Worm (Caenorhabditis elegans): ENCODE measurements around the gene Y46G5A.14.
"Not testable (repeated sequence)": the region's sequence is repeated elsewhere in the genome, so short reads cannot be mapped to it uniquely, and the experiment has no call there.

Gene Y46G5A.14

DNA sequence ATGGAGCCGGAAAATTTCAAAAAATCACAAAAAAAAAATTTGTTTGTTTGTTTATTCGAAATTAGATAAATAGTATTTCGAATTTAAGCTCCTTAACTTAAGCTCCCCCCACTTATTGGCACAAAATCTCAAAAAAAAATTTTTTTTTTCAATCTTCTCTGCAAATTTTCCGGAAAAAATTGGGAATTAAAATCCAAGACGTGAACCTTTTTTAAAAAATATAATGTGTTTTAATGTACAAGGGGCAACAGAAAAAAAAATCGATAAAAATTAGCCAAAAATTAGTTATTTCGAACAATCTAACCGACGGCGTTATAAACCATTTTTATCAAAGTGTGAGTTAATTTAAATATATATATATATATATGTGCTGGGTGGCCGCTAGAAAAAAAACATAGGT lies at the start of gene Y46G5A.14:
Gene Y46G5A.14 (plus strand): TSS at position 301 of the 400 bp plus-strand sequence.
- no peak for TF ChIP-seq him-1 (tag; optimal IDR thresholded peaks at IDR 0.05)
- no peak for TF ChIP-seq W03F9.2 (tag; optimal IDR thresholded peaks at IDR 0.05)
- no peak for TF ChIP-seq dao-5 (tag; optimal IDR thresholded peaks at IDR 0.05)

DNA sequence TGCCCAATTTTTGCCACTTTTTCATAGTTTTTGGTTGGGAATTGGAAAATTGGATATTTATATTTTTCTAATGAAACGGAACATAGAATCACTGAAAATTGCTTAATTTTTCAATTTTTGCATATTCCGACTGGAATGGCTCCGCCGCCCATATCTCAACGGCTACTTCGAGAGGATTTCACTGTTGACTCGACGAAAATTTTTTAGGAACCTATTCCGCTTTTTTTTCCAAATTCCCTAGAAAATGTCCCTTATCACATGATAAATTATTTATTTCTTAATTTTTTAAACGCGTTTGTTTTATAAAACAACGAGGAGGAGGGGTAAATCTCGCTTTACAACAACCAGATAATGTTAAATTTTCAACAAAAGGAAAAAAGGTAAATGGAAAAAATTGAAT lies 47.8 kb upstream of the Y46G5A.14 start:
- TF ChIP-seq him-1 (tag; optimal IDR thresholded peaks at IDR 0.05) (no peak), W03F9.2 (tag; optimal IDR thresholded peaks at IDR 0.05) (no peak), dao-5 (tag; optimal IDR thresholded peaks at IDR 0.05) (no peak)

DNA sequence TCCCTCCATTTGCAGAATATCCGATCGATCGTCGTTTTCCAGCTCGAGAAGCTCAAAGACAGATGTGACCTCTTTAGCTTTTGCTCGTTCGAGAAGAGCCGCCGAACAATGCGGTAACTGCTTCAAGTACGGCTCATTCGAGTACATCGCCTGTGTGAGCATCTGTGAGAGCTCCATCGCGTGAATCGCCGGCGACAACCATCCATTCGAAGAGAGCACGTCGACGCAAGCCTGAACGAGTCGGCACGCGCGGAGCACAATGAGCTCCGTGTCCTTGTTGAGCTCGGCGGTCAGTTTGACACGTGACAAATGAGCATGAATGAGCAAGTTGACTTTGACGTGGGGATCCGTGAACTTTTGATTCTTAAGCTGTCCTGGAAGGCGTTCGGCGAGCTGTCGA lies 46.6 kb upstream of the Y46G5A.14 start:
- TF ChIP-seq W03F9.2 (tag; optimal IDR thresholded peaks at IDR 0.05), result no peak

DNA sequence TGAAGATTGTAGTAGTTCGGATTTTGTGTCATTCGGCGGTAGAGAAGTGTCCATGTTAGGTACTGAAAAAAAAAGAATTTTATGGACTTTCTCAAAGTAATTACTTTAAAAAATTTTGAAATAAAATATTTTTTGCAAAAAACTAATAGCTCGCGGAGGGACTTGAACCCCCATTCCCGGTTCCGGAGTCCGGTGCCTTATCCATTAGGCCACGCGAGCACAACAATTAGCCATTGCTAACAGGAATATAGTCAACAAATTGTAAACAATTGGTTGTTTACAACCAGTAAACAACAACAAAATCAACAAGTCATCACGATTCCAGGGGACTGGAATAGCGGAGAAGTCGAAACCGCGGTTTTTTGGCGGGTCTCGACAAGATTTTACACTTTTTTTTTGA lies 45.9 kb upstream of the Y46G5A.14 start:
- TF ChIP-seq him-1 (tag; optimal IDR thresholded peaks at IDR 0.05) (no peak), W03F9.2 (tag; optimal IDR thresholded peaks at IDR 0.05) (no peak), dao-5 (tag; optimal IDR thresholded peaks at IDR 0.05) (no peak)

DNA sequence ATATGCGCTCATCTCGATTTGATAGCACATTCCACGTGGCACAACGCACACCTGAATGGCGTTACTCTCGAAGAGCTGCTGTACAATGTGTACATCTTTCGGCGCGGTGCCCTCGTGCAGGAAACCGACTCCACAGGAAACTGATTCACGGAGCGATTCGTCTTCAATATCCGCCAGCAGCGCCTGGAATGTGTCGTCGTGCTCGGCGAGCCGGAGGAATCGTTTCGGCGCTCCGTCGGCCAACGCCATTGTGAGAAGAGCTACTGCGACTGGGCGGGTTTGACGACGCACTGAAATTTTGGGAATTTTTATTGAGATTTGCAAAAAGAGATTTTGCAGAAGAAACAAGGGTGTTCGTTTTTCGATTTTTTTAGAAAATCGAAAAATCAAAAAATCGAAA lies 44.5 kb upstream of the Y46G5A.14 start:
- TF ChIP-seq dao-5 (tag; optimal IDR thresholded peaks at IDR 0.05), result no peak

DNA sequence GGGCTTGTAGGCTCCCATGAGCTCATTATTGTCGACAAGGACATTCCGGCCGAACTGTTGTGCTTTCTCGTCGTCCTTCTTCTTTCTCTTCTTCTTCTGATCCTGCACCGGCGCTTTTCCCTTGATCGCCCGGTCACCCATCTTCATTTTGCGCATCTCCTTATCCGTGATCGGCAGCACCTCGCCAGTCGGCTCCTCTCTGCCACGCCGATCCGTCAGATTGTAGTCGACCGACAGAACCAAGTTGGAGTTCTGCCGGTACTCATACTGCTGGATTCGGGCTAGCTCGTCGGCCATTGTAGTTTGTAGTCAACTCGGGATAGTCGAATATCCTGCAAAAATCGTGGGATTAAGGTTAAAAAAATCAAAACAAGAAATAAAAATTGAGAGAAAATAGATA lies 37.9 kb upstream of the Y46G5A.14 start, which contains the start of gene snrp-200:
Gene snrp-200 (minus strand): TSS at position 332 of the 400 bp plus-strand sequence.
- TF ChIP-seq him-1 (tag; optimal IDR thresholded peaks at IDR 0.05) (no peak), W03F9.2 (tag; optimal IDR thresholded peaks at IDR 0.05) (no peak), dao-5 (tag; optimal IDR thresholded peaks at IDR 0.05) (no peak)

DNA sequence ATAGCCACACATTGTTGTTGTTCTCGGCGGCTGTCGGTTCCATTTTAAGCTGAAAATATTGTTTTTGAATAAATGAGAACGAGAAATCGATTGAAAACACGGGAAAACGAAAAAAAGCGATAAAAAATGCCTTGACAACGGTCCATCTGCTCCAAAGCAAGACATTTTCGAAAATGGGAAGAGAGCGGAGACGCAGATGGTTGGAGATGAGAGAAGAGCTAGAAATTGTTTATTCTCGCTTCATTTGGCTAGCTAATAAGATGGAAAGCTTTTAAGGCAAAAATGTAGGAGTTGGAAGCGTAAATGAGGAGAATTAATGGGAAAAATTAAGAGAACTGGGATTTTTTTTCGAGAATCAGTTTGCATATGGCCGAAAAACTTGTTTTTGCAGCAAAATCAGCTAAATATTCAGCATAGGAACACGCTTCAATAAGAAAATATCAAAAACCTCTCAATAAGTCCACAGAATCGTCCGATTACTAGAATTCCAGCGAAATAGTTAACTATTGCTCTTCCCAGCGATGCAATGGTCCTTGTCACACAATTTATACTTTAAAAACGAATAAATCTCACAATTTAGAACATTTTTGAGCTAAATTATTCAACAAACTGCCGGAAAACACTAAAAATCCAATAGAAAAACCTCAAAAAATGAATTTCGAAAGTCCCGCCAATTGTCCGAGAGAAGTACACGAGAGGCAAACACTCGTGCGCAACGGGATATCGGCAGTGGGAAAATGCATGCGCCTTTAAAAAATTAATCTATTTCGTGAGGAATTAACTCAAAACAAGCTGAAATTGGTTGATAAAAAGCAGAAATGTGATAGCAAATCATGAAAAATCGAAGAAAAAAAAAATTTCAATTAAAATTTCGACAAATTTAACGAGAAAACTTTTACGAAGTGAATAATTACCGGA lies 36.0 kb upstream of the Y46G5A.14 start, which contains the start of gene pisy-1:
Gene pisy-1 (minus strand): TSS at position 51 of the 918 bp plus-strand sequence.
- TF ChIP-seq him-1 (tag; optimal IDR thresholded peaks at IDR 0.05) (no peak), dao-5 (tag; optimal IDR thresholded peaks at IDR 0.05) (no peak), W03F9.2 (tag; optimal IDR thresholded peaks at IDR 0.05) (no peak)

DNA sequence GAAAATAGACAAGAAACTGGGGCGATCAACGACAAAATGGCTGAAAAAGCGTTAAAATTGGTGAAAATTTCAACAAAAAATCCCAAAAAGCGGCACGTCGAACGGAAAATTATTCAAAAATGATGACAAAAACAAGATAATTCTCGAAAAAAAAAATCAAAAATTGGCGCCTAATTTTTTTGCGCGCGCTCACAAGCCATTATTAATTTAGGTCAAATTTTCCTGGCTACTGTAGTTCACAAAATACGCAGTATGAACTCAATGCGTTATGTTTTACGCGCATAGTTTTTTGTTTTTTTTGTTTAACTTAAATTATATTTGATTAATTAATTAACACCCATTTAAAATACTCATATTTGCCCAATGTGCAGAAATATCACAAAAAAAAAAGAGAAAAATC lies 35.2 kb upstream of the Y46G5A.14 start:
- TF ChIP-seq W03F9.2 (tag; optimal IDR thresholded peaks at IDR 0.05) (no peak), him-1 (tag; optimal IDR thresholded peaks at IDR 0.05) (no peak), dao-5 (tag; optimal IDR thresholded peaks at IDR 0.05) (no peak)

DNA sequence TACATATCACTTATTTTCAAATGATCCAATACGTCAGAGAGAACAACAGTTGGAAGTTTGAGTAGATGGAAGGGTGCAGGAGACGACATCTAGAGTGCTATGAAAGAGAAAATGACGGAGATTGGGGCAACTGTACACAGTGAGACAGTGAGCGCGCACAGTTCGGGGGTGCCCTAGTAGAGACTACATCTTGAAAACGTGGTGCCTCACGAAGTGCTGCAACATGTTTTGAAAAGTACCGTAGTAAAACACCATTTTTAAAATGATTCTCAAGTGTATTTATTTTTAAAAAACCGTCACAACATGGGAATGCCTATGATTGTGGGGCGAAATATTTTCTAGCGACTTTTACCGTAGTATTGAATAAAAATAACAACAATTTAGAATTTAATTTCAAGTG lies 20.8 kb upstream of the Y46G5A.14 start, which contains the start of gene Y46G5A.39:
Gene Y46G5A.39 (minus strand): TSS at position 101 of the 400 bp plus-strand sequence.
- not testable (repeated sequence) for TF ChIP-seq him-1, dao-5, W03F9.2 (tag; optimal IDR thresholded peaks at IDR 0.05)

DNA sequence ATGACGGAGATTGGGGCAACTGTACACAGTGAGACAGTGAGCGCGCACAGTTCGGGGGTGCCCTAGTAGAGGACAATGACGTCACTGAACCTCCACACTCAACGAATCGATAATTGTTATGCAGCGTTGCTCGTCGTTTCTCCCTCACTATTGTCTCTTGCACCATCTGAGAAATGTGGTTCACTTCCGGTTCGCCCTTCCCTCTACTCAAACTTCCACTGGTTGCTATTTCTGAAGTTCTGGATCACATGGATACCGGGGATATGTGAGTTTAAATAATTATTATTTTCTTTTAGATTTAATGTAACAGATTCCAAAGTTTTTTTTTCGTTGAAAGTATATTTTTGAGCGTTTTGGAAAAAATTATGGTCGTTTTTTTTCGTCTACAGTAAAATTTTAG lies 18.3 kb upstream of the Y46G5A.14 start, which contains the start of the genes Y46G5A.7 and Y46G5A.8:
Gene Y46G5A.7 (minus strand): TSS at position 153 of the 400 bp plus-strand sequence.
Gene Y46G5A.8 (plus strand): TSS at position 159 of the 400 bp plus-strand sequence.
- TF ChIP-seq W03F9.2 (tag; optimal IDR thresholded peaks at IDR 0.05) (no peak), him-1 (tag; optimal IDR thresholded peaks at IDR 0.05) (no peak), dao-5 (tag; optimal IDR thresholded peaks at IDR 0.05) (no peak)

DNA sequence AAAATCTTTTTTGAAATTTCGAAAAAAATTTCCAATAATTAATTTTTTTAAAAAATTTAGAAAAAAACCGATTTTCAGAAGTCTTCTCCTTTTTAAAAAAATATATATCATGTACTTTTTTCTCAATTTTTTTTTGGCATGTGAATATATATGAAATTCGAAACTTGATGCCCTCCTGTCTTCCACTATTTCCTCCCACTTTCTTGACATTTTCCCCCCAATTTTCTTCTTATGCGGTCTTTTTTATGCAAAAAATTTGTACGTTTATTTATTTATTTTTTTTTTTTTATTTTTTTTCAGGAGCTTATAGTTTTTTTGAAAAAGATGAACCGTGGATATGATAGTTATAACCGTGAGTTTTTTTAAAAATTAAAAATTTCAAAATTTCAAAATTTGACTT lies 14.0 kb upstream of the Y46G5A.14 start, which contains the start of gene cnp-2:
Gene cnp-2 (plus strand): TSS at position 301 of the 400 bp plus-strand sequence.
- no peak for TF ChIP-seq dao-5 (tag; optimal IDR thresholded peaks at IDR 0.05)
- TF ChIP-seq W03F9.2 (tag; optimal IDR thresholded peaks at IDR 0.05), result no peak
- TF ChIP-seq him-1 (tag; optimal IDR thresholded peaks at IDR 0.05), result no peak

DNA sequence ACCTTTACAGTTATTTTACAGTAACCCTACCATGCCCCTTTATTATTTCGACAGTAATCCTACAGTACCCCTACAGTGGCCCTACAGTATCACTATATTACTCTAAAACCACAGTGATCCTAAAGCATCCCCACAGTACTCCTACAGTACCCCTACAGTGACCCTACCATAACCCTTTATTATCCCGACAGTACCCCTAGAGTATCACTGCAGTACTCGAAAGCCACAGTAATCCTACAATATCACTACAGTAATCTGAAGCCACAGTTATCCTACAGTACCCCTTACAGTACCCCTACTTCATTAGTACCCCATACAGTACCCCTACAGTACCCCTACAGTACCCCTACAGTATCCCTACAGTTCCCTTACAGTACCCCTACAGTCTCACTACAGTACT lies 10.0 kb upstream of the Y46G5A.14 start:
- TF ChIP-seq dao-5 (tag; optimal IDR thresholded peaks at IDR 0.05) (no peak), him-1 (tag; optimal IDR thresholded peaks at IDR 0.05) (no peak), W03F9.2 (tag; optimal IDR thresholded peaks at IDR 0.05) (no peak)

DNA sequence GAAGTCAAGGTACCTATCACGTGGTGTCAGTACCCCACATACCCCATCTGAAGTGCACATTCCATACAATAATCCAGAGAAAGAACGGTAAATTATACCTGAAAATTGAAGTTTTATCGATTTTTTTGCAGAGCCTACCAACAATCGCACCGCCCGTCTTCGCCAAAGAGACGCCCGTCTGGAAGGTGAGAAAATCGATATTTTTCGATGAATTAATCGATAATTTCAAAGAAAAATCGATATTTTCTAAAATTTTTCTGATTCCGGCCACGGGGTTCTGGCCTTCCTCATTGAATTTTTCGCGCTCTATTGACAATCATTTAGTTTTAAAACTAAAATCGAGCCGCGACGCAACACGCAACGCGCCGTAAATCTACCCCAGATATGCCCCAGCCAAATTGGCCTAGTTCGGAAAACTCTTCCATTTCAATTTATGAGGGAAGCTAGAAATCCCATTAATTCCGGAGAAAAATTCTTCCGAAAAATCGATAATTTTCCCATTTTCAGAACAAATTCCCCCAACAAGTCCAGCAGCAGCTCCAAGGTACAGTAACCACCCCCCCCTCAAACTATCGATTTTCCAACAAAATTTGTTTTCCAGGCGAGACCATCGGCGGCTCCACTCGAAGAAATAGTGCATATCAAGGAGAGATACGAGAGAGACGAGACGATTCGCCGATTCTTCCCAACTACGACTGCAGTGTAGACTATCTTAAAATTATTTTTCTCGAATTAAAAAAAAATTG lies 7.9 kb upstream of the Y46G5A.14 start:
- TF ChIP-seq him-1 (tag; optimal IDR thresholded peaks at IDR 0.05) (no peak), dao-5 (tag; optimal IDR thresholded peaks at IDR 0.05) (no peak), W03F9.2 (tag; optimal IDR thresholded peaks at IDR 0.05) (no peak)
